Fruit fly (Drosophila melanogaster) whole organism, adult: ENCODE results near the gene Tom20.

Experiments
- CG11617 ChIP-seq: fragments of 200-800 bp; sonication (Bioruptor generic); optimal IDR thresholded peaks from 2 replicates; lab custom pipeline; 2017; ENCODE audit warnings: mild to moderate bottlenecking, missing biosample characterization, missing genetic modification reagents, missing genetic modification characterization
- CG12768 ChIP-seq: fragments of 200-800 bp; sonication (Bioruptor generic); optimal IDR thresholded peaks from 2 replicates; lab custom pipeline; 2017; ENCODE audit warnings: missing biosample characterization, missing genetic modification characterization, mild to moderate bottlenecking, moderate library complexity, missing genetic modification reagents
- CG14711 ChIP-seq: fragments of 200-800 bp; sonication (Bioruptor generic); optimal IDR thresholded peaks from 2 replicates; lab custom pipeline; 2018; ENCODE audit warnings: missing biosample characterization, mild to moderate bottlenecking, missing genetic modification characterization, moderate library complexity
- CG1620 ChIP-seq: fragments of 200-800 bp; sonication (Bioruptor generic); optimal IDR thresholded peaks from 2 replicates; lab custom pipeline; 2016; ENCODE audit warnings: missing biosample characterization, missing genetic modification characterization
- CG33017 ChIP-seq: fragments of 200-800 bp; sonication (Bioruptor generic); optimal IDR thresholded peaks from 2 replicates; lab custom pipeline; 2018; ENCODE audit warnings: missing biosample characterization, mild to moderate bottlenecking, missing genetic modification characterization, moderate library complexity
- CG5204 ChIP-seq: fragments of 200-800 bp; sonication (Bioruptor generic); optimal IDR thresholded peaks from 2 replicates; lab custom pipeline; 2016; ENCODE audit warnings: missing biosample characterization, missing genetic modification characterization
- CG7045 ChIP-seq: fragments of 200-800 bp; sonication (Bioruptor generic); optimal IDR thresholded peaks from 2 replicates; lab custom pipeline; 2017; ENCODE audit warnings: missing biosample characterization, mild to moderate bottlenecking, missing genetic modification characterization
- CG7101 ChIP-seq: fragments of 200-800 bp; sonication (Bioruptor generic); optimal IDR thresholded peaks from 2 replicates; lab custom pipeline; 2018; ENCODE audit warnings: missing biosample characterization, mild to moderate bottlenecking, missing genetic modification characterization, moderate library complexity
- Clk ChIP-seq: fragments of 200-800 bp; sonication (Bioruptor generic); optimal IDR thresholded peaks from 2 replicates; lab custom pipeline; 2017; ENCODE audit warnings: missing biosample characterization, missing genetic modification characterization
- Crg-1 ChIP-seq: fragments of 200-800 bp; sonication (Bioruptor generic); optimal IDR thresholded peaks from 2 replicates; lab custom pipeline; 2016; ENCODE audit warnings: missing biosample characterization, missing genetic modification characterization
- Hr96 ChIP-seq: fragments of 200-800 bp; sonication (Bioruptor generic); optimal IDR thresholded peaks from 2 replicates; lab custom pipeline; 2016; ENCODE audit warnings: missing biosample characterization, missing genetic modification characterization
- Mnt ChIP-seq: fragments of 200-800 bp; sonication (Bioruptor generic); optimal IDR thresholded peaks from 2 replicates; lab custom pipeline; 2016; ENCODE audit warnings: missing biosample characterization, mild to moderate bottlenecking, missing genetic modification characterization
- bab1 ChIP-seq: fragments of 200-800 bp; sonication (Bioruptor generic); optimal IDR thresholded peaks from 3 replicates; lab custom pipeline; 2019; ENCODE audit warnings: missing biosample characterization, mild to moderate bottlenecking, missing genetic modification characterization, moderate library complexity
- cic ChIP-seq: fragments of 200-800 bp; sonication (Bioruptor generic); optimal IDR thresholded peaks from 2 replicates; lab custom pipeline; 2017; ENCODE audit warnings: missing biosample characterization, mild to moderate bottlenecking, missing genetic modification characterization, moderate library complexity
- cnc ChIP-seq, 2 experiments: fragments of >200 bp; optimal IDR thresholded peaks; 2 replicates each; lab custom pipeline; 2017
- kay ChIP-seq: fragments of 200-800 bp; sonication (Bioruptor generic); peaks from one replicate; lab custom pipeline; 2016; ENCODE audit warnings: missing biosample characterization, missing genetic modification characterization, borderline replicate concordance
- ovo ChIP-seq: fragments of 200-800 bp; sonication (Bioruptor generic); optimal IDR thresholded peaks from 2 replicates; lab custom pipeline; 2016; ENCODE audit warnings: missing biosample characterization, missing genetic modification characterization
- pad ChIP-seq: fragments of 200-800 bp; sonication (Bioruptor generic); optimal IDR thresholded peaks from 3 replicates; lab custom pipeline; 2017; ENCODE audit warnings: missing biosample characterization, missing genetic modification characterization, mild to moderate bottlenecking, moderate library complexity, missing genetic modification reagents
- tj ChIP-seq: fragments of 200-800 bp; sonication (Bioruptor generic); optimal IDR thresholded peaks from 3 replicates; lab custom pipeline; 2017; ENCODE audit warnings: missing biosample characterization, mild to moderate bottlenecking, missing genetic modification characterization, moderate library complexity
- toe ChIP-seq: fragments of 200-800 bp; sonication (Bioruptor generic); optimal IDR thresholded peaks from 2 replicates; lab custom pipeline; 2016; ENCODE audit warnings: missing biosample characterization, missing genetic modification characterization

Gene Tom20

dm6 chr3L:19991714-19992231 is 8.7 kb upstream of the Tom20 start, which contains the start of the genes CG7646 and Nca:
Gene CG7646 (plus strand): TSS chr3L:19991887.
Gene Nca (plus strand): TSS chr3L:19991887.
- TF ChIP-seq pad (no peak), Hr96 (no peak), Mnt (GFP tag; lab: Kevin White, UChicago) (peak; percentile 43), cic (GFP tag; lab: Kevin White, UChicago) (no peak), Clk (no peak), kay (GFP tag; lab: Kevin White, UChicago) (peak; percentile 41), toe (GFP tag; lab: Kevin White, UChicago) (peak; percentile 33)

DNA sequence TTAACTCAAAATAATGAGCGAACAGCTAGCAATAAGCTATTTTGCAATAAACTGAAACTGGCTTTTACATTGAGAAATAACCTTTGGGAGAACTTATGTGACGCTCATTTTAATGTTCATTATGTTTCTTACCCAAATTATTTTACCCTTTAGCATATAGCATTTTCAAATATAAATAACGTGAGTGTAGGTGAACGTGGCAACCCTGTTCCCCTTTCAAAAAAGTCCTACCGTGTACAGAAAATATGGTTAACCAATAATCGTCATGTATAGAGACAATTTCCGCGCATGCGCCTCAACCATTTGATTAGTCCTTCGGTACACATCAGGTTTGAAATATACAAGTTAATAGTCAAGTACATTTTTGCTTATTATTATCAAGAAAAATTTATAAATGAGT is 6.4 kb upstream of the Tom20 start:
- TF ChIP-seq CG14711 (tag; lab: Kevin White, UChicago), result peak; percentile 36
- peak; percentile 40 for TF ChIP-seq kay (GFP tag; lab: Kevin White, UChicago)
- no peak for TF ChIP-seq CG33017 (tag; lab: Kevin White, UChicago)

dm6 chr3L:20000878-20001640 is 615 bp downstream of the Tom20 start:
- TF ChIP-seq CG1620 (GFP tag; lab: Kevin White, UChicago) (no peak), Mnt (GFP tag; lab: Kevin White, UChicago) (peak; percentile 67)

dm6 chr3L:20002482-20003234 is 2.2 kb downstream of the Tom20 start, which contains the start of gene CG7668:
Gene CG7668 (plus strand): TSS chr3L:20002736.
- TF ChIP-seq CG11617 (GFP tag; lab: Kevin White, UChicago) (peak; percentile 86), CG33017 (tag; lab: Kevin White, UChicago) (peak; percentile 85), CG5204 (GFP tag; lab: Kevin White, UChicago) (peak; percentile 76), Hr96 (no peak), cnc (optimal IDR thresholded peaks at IDR 0.05; lab: Kevin White, UChicago) (no peak), CG7045 (GFP tag; lab: Kevin White, UChicago) (peak; percentile 85), CG1620 (GFP tag; lab: Kevin White, UChicago) (peak; percentile 78), toe (GFP tag; lab: Kevin White, UChicago) (peak; percentile 85), bab1 (GFP tag; lab: Kevin White, UChicago) (peak; percentile 92), pad (peak; percentile 66), CG7101 (tag; lab: Kevin White, UChicago) (peak; percentile 89), tj (GFP tag; lab: Kevin White, UChicago) (peak; percentile 59), CG12768 (peak; percentile 87), Mnt (GFP tag; lab: Kevin White, UChicago) (peak; percentile 62), CG14711 (tag; lab: Kevin White, UChicago) (peak; percentile 82), cic (GFP tag; lab: Kevin White, UChicago) (peak; percentile 63), Crg-1 (GFP tag; lab: Kevin White, UChicago) (peak; percentile 71), kay (GFP tag; lab: Kevin White, UChicago) (peak; percentile 75), Clk (peak; percentile 80), ovo (GFP tag; lab: Kevin White, UChicago) (peak; percentile 43)

DNA sequence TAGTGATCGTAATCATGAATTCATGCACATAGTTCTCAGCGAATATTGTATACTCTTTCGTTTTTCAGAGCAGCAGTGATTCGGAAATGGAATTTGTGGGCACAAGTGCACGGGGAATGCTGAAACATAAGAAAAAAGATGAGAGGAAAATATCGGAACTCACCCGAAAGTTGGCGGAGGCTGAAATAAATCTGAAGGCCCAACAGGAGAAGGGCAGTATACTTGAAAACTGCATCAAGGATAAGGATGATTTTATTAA is 2.7 kb downstream of the Tom20 start:
- no peak for TF ChIP-seq toe (GFP tag; lab: Kevin White, UChicago)
- TF ChIP-seq CG33017 (tag; lab: Kevin White, UChicago), result no peak
- no peak for TF ChIP-seq CG11617 (GFP tag; lab: Kevin White, UChicago)
- no peak for TF ChIP-seq CG7101 (tag; lab: Kevin White, UChicago)
- no peak for TF ChIP-seq tj (GFP tag; lab: Kevin White, UChicago)
- TF ChIP-seq kay (GFP tag; lab: Kevin White, UChicago), result no peak
- no peak for TF ChIP-seq cnc (optimal IDR thresholded peaks at IDR 0.05; lab: Kevin White, UChicago)
- no peak for TF ChIP-seq CG1620 (GFP tag; lab: Kevin White, UChicago)
- no peak for TF ChIP-seq Hr96
- no peak for TF ChIP-seq Clk
- TF ChIP-seq CG12768, result no peak
- no peak for TF ChIP-seq cic (GFP tag; lab: Kevin White, UChicago)

- no peak for TF ChIP-seq cnc (optimal IDR thresholded peaks at IDR 0.05; lab: Kevin White, UChicago)
- no peak for TF ChIP-seq CG5204 (GFP tag; lab: Kevin White, UChicago)
- TF ChIP-seq toe (GFP tag; lab: Kevin White, UChicago), result no peak
- no peak for TF ChIP-seq CG33017 (tag; lab: Kevin White, UChicago)
- TF ChIP-seq CG11617 (GFP tag; lab: Kevin White, UChicago), result no peak
- no peak for TF ChIP-seq Clk
- no peak for TF ChIP-seq Hr96
- no peak for TF ChIP-seq CG14711 (tag; lab: Kevin White, UChicago)
- no peak for TF ChIP-seq pad
Measured at dm6 chr3L:20004442-20004869, 4.0 kb downstream of the Tom20 start.
